Fruit fly (Drosophila melanogaster): ENCODE measurements around the gene GstD3.

Gene GstD3

dm6 chr3R:12356044-12356443, 16.8 kb upstream of the GstD3 start, which contains the start of gene MBD-R2 (continued):
- TF ChIP-seq CG2712 (tag; optimal IDR thresholded peaks at IDR 0.05) (peak; percentile 38), Drgx (GFP tag; IDR thresholded peaks at IDR 0.05) (no peak), CG10147 (GFP tag; optimal IDR thresholded peaks at IDR 0.05) (no peak), dan (GFP tag; IDR thresholded peaks at IDR 0.05) (no peak), klu (GFP tag; IDR thresholded peaks at IDR 0.05) (no peak), CG10654 (GFP tag; optimal IDR thresholded peaks at IDR 0.05) (no peak), CG10979 (tag; optimal IDR thresholded peaks at IDR 0.05) (no peak), CG3838 (GFP tag; optimal IDR thresholded peaks at IDR 0.05) (no peak), onecut (GFP tag; IDR thresholded peaks at IDR 0.05) (no peak), HLH54F (GFP tag; optimal IDR thresholded peaks at IDR 0.05) (no peak), seq (GFP tag; IDR thresholded peaks at IDR 0.05) (no peak), slou (GFP tag; optimal IDR thresholded peaks at IDR 0.05) (no peak), Deaf1 (tag; optimal IDR thresholded peaks at IDR 0.05) (no peak), prd (optimal IDR thresholded peaks at IDR 0.05) (no peak), prd (GFP tag; IDR thresholded peaks at IDR 0.05) (no peak), fu2 (GFP tag; optimal IDR thresholded peaks at IDR 0.05) (no peak), CG17385 (GFP tag; optimal IDR thresholded peaks at IDR 0.05) (no peak), stc (GFP tag; IDR thresholded peaks at IDR 0.05) (no peak), CG43689 (GFP tag; IDR thresholded peaks at IDR 0.05) (no peak), slp2 (GFP tag; optimal IDR thresholded peaks at IDR 0.05) (no peak), gsb-n (tag; optimal IDR thresholded peaks at IDR 0.05) (no peak), crc (GFP tag; optimal IDR thresholded peaks at IDR 0.05) (no peak), Chrac-16 (GFP tag; optimal IDR thresholded peaks at IDR 0.05) (no peak), CG3726 (GFP tag; IDR thresholded peaks at IDR 0.05) (no peak), CG7928 (GFP tag; optimal IDR thresholded peaks at IDR 0.05) (no peak), Sin3A (optimal IDR thresholded peaks at IDR 0.05) (no peak), Antp (GFP tag; optimal IDR thresholded peaks at IDR 0.05) (no peak), Doc2 (GFP tag; IDR thresholded peaks at IDR 0.05) (no peak), NK7.1 (GFP tag; optimal IDR thresholded peaks at IDR 0.05) (no peak), hth (optimal IDR thresholded peaks at IDR 0.05) (no peak), CG15073 (GFP tag; optimal IDR thresholded peaks at IDR 0.05) (no peak), CG8765 (GFP tag; IDR thresholded peaks at IDR 0.05) (no peak), CG8089 (GFP tag; optimal IDR thresholded peaks at IDR 0.05) (no peak), Neu2 (GFP tag; optimal IDR thresholded peaks at IDR 0.05; ENCODE audit: borderline replicate concordance) (no peak), tin (GFP tag; optimal IDR thresholded peaks at IDR 0.05) (no peak), CG4730 (GFP tag; IDR thresholded peaks at IDR 0.05) (no peak), CoRest (tag; optimal IDR thresholded peaks at IDR 0.05) (peak; percentile 19), CG6683 (GFP tag; optimal IDR thresholded peaks at IDR 0.05) (no peak), vvl (GFP tag; IDR thresholded peaks at IDR 0.05) (peak; percentile 15; the same call in 1 of the 2 replicates), CG15601 (tag; optimal IDR thresholded peaks at IDR 0.05) (no peak), ranshi (GFP tag; IDR thresholded peaks at IDR 0.05) (no peak), Max (GFP tag; optimal IDR thresholded peaks at IDR 0.05) (peak; percentile 14), ara (GFP tag; IDR thresholded peaks at IDR 0.05) (no peak), sd (tag; optimal IDR thresholded peaks at IDR 0.05) (no peak), Pdp1 (GFP tag; optimal IDR thresholded peaks at IDR 0.05) (peak in 1 of 2 experiments; percentile 21), CG15696 (tag; optimal IDR thresholded peaks at IDR 0.05) (no peak), CG17568 (GFP tag; optimal IDR thresholded peaks at IDR 0.05) (no peak), so (GFP tag; IDR thresholded peaks at IDR 0.05) (no peak), lilli (GFP tag; optimal IDR thresholded peaks at IDR 0.05) (no peak), CG3163 (GFP tag; optimal IDR thresholded peaks at IDR 0.05) (no peak), sqz (GFP tag; optimal IDR thresholded peaks at IDR 0.05) (no peak), jing (GFP tag; optimal IDR thresholded peaks at IDR 0.05) (no peak), CG31365 (tag; optimal IDR thresholded peaks at IDR 0.05) (no peak), CG7372 (GFP tag; IDR thresholded peaks at IDR 0.05) (no peak)
